Fruit fly (Drosophila melanogaster) S2 (cell line): Measurements from ENCODE around the gene Polr3H.

Source experiments
- CG8478 ChIP-seq: fragments of >200 bp; optimal IDR thresholded peaks from 2 replicates; lab custom pipeline; 2018
- CTCF ChIP-seq, 2 experiments: fragments of >200 bp; optimal IDR thresholded peaks; 2 replicates each; lab custom pipeline; 2018

DNA sequence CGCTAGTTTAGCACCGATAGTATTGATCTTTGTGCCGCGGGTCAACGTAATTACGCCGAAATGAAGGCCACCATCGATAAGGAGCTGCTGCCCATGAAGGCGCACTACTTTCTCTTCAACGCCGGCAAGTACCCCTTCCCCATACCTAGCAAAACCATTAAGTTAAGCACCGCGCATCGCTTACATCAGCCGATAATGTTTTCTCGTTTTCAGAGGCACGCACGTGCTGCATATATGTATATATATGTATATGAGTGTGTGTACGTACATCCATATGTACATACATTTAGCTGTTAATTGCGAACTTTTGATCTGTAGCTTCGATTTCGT is 35.9 kb downstream of the Polr3H start:
- TF ChIP-seq CTCF (optimal IDR thresholded peaks at IDR 0.05; lab: Kevin White, UChicago) (no peak), CG8478 (lab: Kevin White, UChicago) (no peak)
